Fruit fly (Drosophila melanogaster) whole organism, embryonic: Measurements from ENCODE around the gene CG5850.
A peak's percentile ranks its signal among the peaks of the same experiment; 100 is the strongest.

Experiments
- CG10321 ChIP-seq: fragments of 200-800 bp; sonication (Bioruptor generic); IDR thresholded peaks from 2 replicates; pipeline ENCODE4 v1.3.6; 2022; ENCODE audit warnings: missing biosample characterization, missing genetic modification characterization
- CG11085 ChIP-seq: fragments of 200-800 bp; sonication (Bioruptor generic); IDR thresholded peaks from 2 replicates; pipeline ENCODE4 v1.3.6; 2022; ENCODE audit warnings: missing biosample characterization, missing genetic modification characterization
- CG11398 ChIP-seq: fragments of 200-800 bp; sonication (Bioruptor generic); optimal IDR thresholded peaks from 2 replicates; lab custom pipeline; 2016; ENCODE audit warnings: missing biosample characterization, missing genetic modification characterization
- CG14667 ChIP-seq: fragments of 200-800 bp; sonication (Bioruptor generic); IDR thresholded peaks from 2 replicates; pipeline ENCODE4 v1.3.6; 2022; ENCODE audit warnings: missing biosample characterization, missing genetic modification characterization
- CG16863 ChIP-seq: fragments of 200-800 bp; sonication (Bioruptor generic); optimal IDR thresholded peaks from 3 replicates; lab custom pipeline; 2016; ENCODE audit warnings: missing biosample characterization, missing genetic modification characterization
- CG30020 ChIP-seq: fragments of 200-800 bp; optimal IDR thresholded peaks from 2 replicates; lab custom pipeline; 2019; ENCODE audit warnings: missing biosample characterization, mild to moderate bottlenecking, missing genetic modification characterization, moderate library complexity
- CG30403 ChIP-seq: fragments of 200-800 bp; sonication (Bioruptor generic); optimal IDR thresholded peaks from 3 replicates; lab custom pipeline; 2016; ENCODE audit warnings: missing biosample characterization, missing genetic modification characterization
- CG34376 ChIP-seq: fragments of 200-800 bp; sonication (Bioruptor generic); optimal IDR thresholded peaks from 2 replicates; lab custom pipeline; 2018; ENCODE audit warnings: missing biosample characterization, mild to moderate bottlenecking, missing genetic modification characterization
- CG4730 ChIP-seq: fragments of 200-800 bp; sonication (Bioruptor generic); IDR thresholded peaks from 2 replicates; pipeline ENCODE4 v1.3.6; 2022; ENCODE audit warnings: missing biosample characterization, missing genetic modification characterization
- CG5245 ChIP-seq: fragments of 200-800 bp; sonication (Bioruptor generic); optimal IDR thresholded peaks from 3 replicates; lab custom pipeline; 2016; ENCODE audit warnings: missing biosample characterization, missing genetic modification characterization
- CG6175 ChIP-seq: fragments of 200-800 bp; sonication (Bioruptor generic); IDR thresholded peaks from 3 replicates; pipeline ENCODE4 v1.3.6; 2022; ENCODE audit warnings: missing biosample characterization, missing genetic modification characterization
- CG6254 ChIP-seq: fragments of 200-800 bp; sonication (Bioruptor generic); optimal IDR thresholded peaks from 3 replicates; lab custom pipeline; 2017; ENCODE audit warnings: mild to moderate bottlenecking, missing biosample characterization, missing genetic modification reagents, missing genetic modification characterization
- CG6854 ChIP-seq: fragments of 200-800 bp; sonication (Bioruptor generic); optimal IDR thresholded peaks from 3 replicates; lab custom pipeline; 2017; ENCODE audit warnings: missing biosample characterization, mild to moderate bottlenecking, missing genetic modification characterization
- CG8944 ChIP-seq: fragments of 200-800 bp; sonication (Bioruptor generic); optimal IDR thresholded peaks from 3 replicates; lab custom pipeline; 2016; ENCODE audit warnings: missing biosample characterization, missing genetic modification characterization
- CG9215 ChIP-seq: fragments of 200-800 bp; sonication (Bioruptor generic); IDR thresholded peaks from 2 replicates; pipeline ENCODE4 v1.3.6; 2022; ENCODE audit warnings: missing biosample characterization, missing genetic modification characterization
- CG9876 ChIP-seq: fragments of 200-800 bp; sonication (Bioruptor generic); optimal IDR thresholded peaks from 2 replicates; lab custom pipeline; 2016; ENCODE audit warnings: missing biosample characterization, missing genetic modification characterization
- Chrac-16 ChIP-seq: fragments of 200-800 bp; sonication (Bioruptor generic); optimal IDR thresholded peaks from 3 replicates; lab custom pipeline; 2016; ENCODE audit warnings: missing biosample characterization, missing genetic modification characterization
- Gug ChIP-seq: fragments of 200-800 bp; sonication (Bioruptor generic); IDR thresholded peaks from 4 replicates; pipeline ENCODE4 v1.3.6; 2022; ENCODE audit warnings: missing biosample characterization, missing genetic modification characterization
- HLHmδ ChIP-seq: fragments of 200-800 bp; sonication (Bioruptor generic); optimal IDR thresholded peaks from 2 replicates; lab custom pipeline; 2018; ENCODE audit warnings: missing biosample characterization, mild to moderate bottlenecking, missing genetic modification characterization, moderate library complexity
- Hey ChIP-seq: fragments of 200-800 bp; sonication (Bioruptor generic); optimal IDR thresholded peaks from 3 replicates; lab custom pipeline; 2018; ENCODE audit warnings: missing biosample characterization, mild to moderate bottlenecking, missing genetic modification characterization
- HmgD ChIP-seq: fragments of 200-800 bp; sonication (Bioruptor generic); optimal IDR thresholded peaks from 3 replicates; lab custom pipeline; 2016; ENCODE audit warnings: missing biosample characterization, missing genetic modification characterization
- Hr3 ChIP-seq: fragments of 200-800 bp; sonication (Bioruptor generic); optimal IDR thresholded peaks from 3 replicates; lab custom pipeline; 2016; ENCODE audit warnings: missing biosample characterization, missing genetic modification characterization
- Hr39 ChIP-seq: fragments of >200 bp; optimal IDR thresholded peaks from 2 replicates; lab custom pipeline; 2017
- Hr78 ChIP-seq, 2 experiments: fragments of 200-800 bp in 1 of 2; fragments of >200 bp in 1 of 2; sonication (Bioruptor generic) in 1 of 2; optimal IDR thresholded peaks; 2 replicates each; lab custom pipeline; 2017 to 2019; ENCODE audit warnings: missing biosample characterization in 2 of 2, missing genetic modification characterization in 2 of 2, mild to moderate bottlenecking in 1 of 2, moderate library complexity in 1 of 2
- Kr ChIP-seq: fragments of 200-800 bp; sonication (Bioruptor generic); optimal IDR thresholded peaks from 2 replicates; lab custom pipeline; 2017; ENCODE audit warnings: missing biosample characterization, mild to moderate bottlenecking, missing genetic modification characterization
- Max ChIP-seq: fragments of 200-800 bp; sonication (Bioruptor generic); optimal IDR thresholded peaks from 2 replicates; lab custom pipeline; 2016; ENCODE audit warnings: missing biosample characterization, mild to moderate bottlenecking, missing genetic modification characterization
- NC2α ChIP-seq: fragments of 200-800 bp; sonication (Bioruptor generic); optimal IDR thresholded peaks from 2 replicates; lab custom pipeline; 2016; ENCODE audit warnings: missing biosample characterization, missing genetic modification characterization
- NfI ChIP-seq: fragments of 200-800 bp; sonication (Bioruptor generic); optimal IDR thresholded peaks from 3 replicates; lab custom pipeline; 2018; ENCODE audit warnings: missing biosample characterization, mild to moderate bottlenecking, missing genetic modification characterization, moderate library complexity
- Pdp1 ChIP-seq, 2 experiments: fragments of 200-800 bp; sonication (Bioruptor generic); optimal IDR thresholded peaks; 3 replicates each; lab custom pipeline; 2016; ENCODE audit warnings: missing biosample characterization in 2 of 2, missing genetic modification characterization in 2 of 2, mild to moderate bottlenecking in 1 of 2, moderate library complexity in 1 of 2
- Sox102F ChIP-seq: fragments of 200-800 bp; sonication (Bioruptor generic); optimal IDR thresholded peaks from 2 replicates; lab custom pipeline; 2018; ENCODE audit warnings: missing biosample characterization, mild to moderate bottlenecking, missing genetic modification characterization, moderate library complexity
- az2 ChIP-seq: fragments of 200-800 bp; sonication (Bioruptor generic); optimal IDR thresholded peaks from 3 replicates; lab custom pipeline; 2016; ENCODE audit warnings: missing biosample characterization, missing genetic modification characterization
- chm ChIP-seq: fragments of 200-800 bp; sonication (Bioruptor generic); IDR thresholded peaks from 2 replicates; pipeline ENCODE4 v1.3.6; 2022; ENCODE audit warnings: missing biosample characterization, missing genetic modification characterization
- ci ChIP-seq: fragments of 200-800 bp; sonication (Bioruptor generic); IDR thresholded peaks from 3 replicates; pipeline ENCODE4 v1.3.6; 2022; ENCODE audit warnings: missing biosample characterization, missing genetic modification characterization
- dmrt11E ChIP-seq: fragments of 200-800 bp; sonication (Bioruptor generic); optimal IDR thresholded peaks from 3 replicates; lab custom pipeline; 2018; ENCODE audit warnings: missing biosample characterization, mild to moderate bottlenecking, missing genetic modification characterization, moderate library complexity
- fd96Cb ChIP-seq: fragments of 200-800 bp; sonication (Bioruptor generic); optimal IDR thresholded peaks from 2 replicates; lab custom pipeline; 2018; ENCODE audit warnings: missing biosample characterization, mild to moderate bottlenecking, missing genetic modification characterization, moderate library complexity
- gcm ChIP-seq: fragments of 200-800 bp; sonication (Bioruptor generic); optimal IDR thresholded peaks from 2 replicates; lab custom pipeline; 2019; ENCODE audit warnings: missing biosample characterization, mild to moderate bottlenecking, missing genetic modification characterization, moderate library complexity
- kni ChIP-seq: fragments of 200-800 bp; sonication (Bioruptor generic); optimal IDR thresholded peaks from 3 replicates; lab custom pipeline; 2017; ENCODE audit warnings: mild to moderate bottlenecking, missing biosample characterization, missing genetic modification reagents, missing genetic modification characterization
- lbe ChIP-seq: fragments of 200-800 bp; sonication (Bioruptor generic); optimal IDR thresholded peaks from 2 replicates; lab custom pipeline; 2016; ENCODE audit warnings: missing biosample characterization, mild to moderate bottlenecking, missing genetic modification characterization
- nerfin-1 ChIP-seq: fragments of 200-800 bp; sonication (Bioruptor generic); optimal IDR thresholded peaks from 3 replicates; lab custom pipeline; 2019; ENCODE audit warnings: missing biosample characterization, mild to moderate bottlenecking, missing genetic modification characterization, moderate library complexity
- pan ChIP-seq, 4 experiments: fragments of >200 bp in 3 of 4; fragments of 200-800 bp in 1 of 4; sonication (Bioruptor generic) in 1 of 4; optimal IDR thresholded peaks in 3 of 4; IDR thresholded peaks in 1 of 4; 2 replicates each; pipeline versions ENCODE4 v1.3.6 to Lab custom; 2017 to 2022; ENCODE audit warnings: missing biosample characterization in 2 of 4, missing genetic modification characterization in 2 of 4, mixed read lengths in 1 of 4
- pnt ChIP-seq: fragments of 200-800 bp; sonication (Bioruptor generic); optimal IDR thresholded peaks from 3 replicates; lab custom pipeline; 2016; ENCODE audit warnings: missing biosample characterization, missing genetic modification characterization
- rib ChIP-seq: fragments of 200-800 bp; sonication (Bioruptor generic); IDR thresholded peaks from 2 replicates; pipeline ENCODE4 v1.3.6; 2022; ENCODE audit warnings: missing biosample characterization, missing genetic modification characterization
- run ChIP-seq: fragments of 200-800 bp; sonication (Bioruptor generic); optimal IDR thresholded peaks from 3 replicates; lab custom pipeline; 2018; ENCODE audit warnings: missing biosample characterization, mild to moderate bottlenecking, missing genetic modification characterization
- sens-2 ChIP-seq: fragments of 200-800 bp; sonication (Bioruptor generic); IDR thresholded peaks from 2 replicates; pipeline ENCODE4 v1.3.6; 2022; ENCODE audit warnings: missing biosample characterization, missing genetic modification characterization
- sna ChIP-seq: fragments of 200-800 bp; sonication (Bioruptor generic); IDR thresholded peaks from 2 replicates; pipeline ENCODE4 v1.3.6; 2022; ENCODE audit warnings: missing biosample characterization, missing genetic modification characterization; ENCODE audit not compliant: partially characterized antibody
- sob ChIP-seq: fragments of 200-800 bp; sonication (Bioruptor generic); IDR thresholded peaks from 2 replicates; pipeline ENCODE4 v1.3.6; 2022; ENCODE audit warnings: missing biosample characterization, missing genetic modification characterization
- tio ChIP-seq: fragments of 200-800 bp; sonication (Bioruptor generic); optimal IDR thresholded peaks from 2 replicates; lab custom pipeline; 2017; ENCODE audit warnings: missing biosample characterization, missing genetic modification characterization, inconsistent platforms
- toy ChIP-seq: fragments of 200-800 bp; sonication (Bioruptor generic); IDR thresholded peaks from 2 replicates; pipeline ENCODE4 v1.3.6; 2022; ENCODE audit warnings: missing biosample characterization, missing genetic modification characterization
- trh ChIP-seq: fragments of 200-800 bp; sonication (Bioruptor generic); optimal IDR thresholded peaks from 2 replicates; lab custom pipeline; 2016; ENCODE audit warnings: missing biosample characterization, missing genetic modification characterization
- ttk ChIP-seq: fragments of 200-800 bp; sonication (Bioruptor generic); IDR thresholded peaks from 2 replicates; pipeline ENCODE4 v2.1.2; 2022; ENCODE audit warnings: missing biosample characterization, missing genetic modification characterization

CG5850 gene

DNA sequence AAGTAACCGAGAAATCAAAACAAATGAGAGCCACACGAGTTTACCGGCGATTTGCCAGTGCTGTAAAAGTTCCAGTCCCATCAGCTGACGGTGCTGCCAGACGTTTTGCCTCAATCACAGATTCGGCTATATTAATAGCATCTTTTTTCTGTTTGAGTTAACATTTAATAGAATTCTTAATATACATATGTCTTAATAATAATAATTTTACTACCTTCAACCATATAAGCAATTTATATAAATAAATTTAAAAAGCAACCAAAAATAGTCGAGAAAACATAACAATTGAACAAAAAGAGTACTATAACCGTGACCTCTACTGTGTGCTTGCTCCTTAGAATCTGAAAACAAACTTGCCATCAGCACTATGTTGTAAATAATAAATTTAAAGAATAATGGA, 9.6 kb downstream of the CG5850 start, which contains the start of the genes CG13126 and CG4709 (continued):
- peak; percentile 93 for TF ChIP-seq gcm (GFP tag; lab: Kevin White, UChicago)
- peak; percentile 46 for TF ChIP-seq trh
- peak; percentile 24 for TF ChIP-seq CG16863
- TF ChIP-seq CG9215 (GFP tag; lab: Robert Waterston, UW), result peak; percentile 85
- peak; percentile 85 for TF ChIP-seq Chrac-16
- TF ChIP-seq fd96Cb, result peak; percentile 91
- TF ChIP-seq CG5245 (GFP tag; lab: Kevin White, UChicago), result peak; percentile 77
- TF ChIP-seq CG11398 (GFP tag; lab: Kevin White, UChicago), result no peak
- no peak for TF ChIP-seq pan (optimal IDR thresholded peaks at IDR 0.05; lab: Kevin White, UChicago)
- peak in 1 of 2 experiments; percentile 94 for TF ChIP-seq pan (GFP tag; optimal IDR thresholded peaks at IDR 0.05 in 1 of 2, IDR thresholded peaks at IDR 0.05 in 1 of 2)
- peak; percentile 91 for TF ChIP-seq sob (GFP tag; lab: Robert Waterston, UW)
- TF ChIP-seq Hr78 (GFP tag; optimal IDR thresholded peaks at IDR 0.05; lab: Kevin White, UChicago), result peak in 1 of 2 experiments; percentile 83
- TF ChIP-seq CG8944, result peak; percentile 30
- peak; percentile 92 for TF ChIP-seq CG6254 (GFP tag; lab: Kevin White, UChicago)
- TF ChIP-seq NC2α (GFP tag; lab: Kevin White, UChicago), result no peak
- peak; percentile 94 for TF ChIP-seq dmrt11E (tag; lab: Kevin White, UChicago)
- peak; percentile 58 for TF ChIP-seq CG10321
- TF ChIP-seq Kr (GFP tag; lab: Kevin White, UChicago), result no peak
- peak; percentile 72 for TF ChIP-seq CG34376 (GFP tag; lab: Kevin White, UChicago)
- no peak for TF ChIP-seq Hey
- TF ChIP-seq az2 (GFP tag; lab: Kevin White, UChicago), result peak; percentile 92
- peak; percentile 88 for TF ChIP-seq run (tag; lab: Kevin White, UChicago)
- peak; percentile 71; the same call in 1 of the 2 replicates for TF ChIP-seq rib (GFP tag; lab: Robert Waterston, UW)
- no peak for TF ChIP-seq CG9876
- peak; percentile 89 for TF ChIP-seq ttk
- TF ChIP-seq ci, result peak; percentile 86
- peak; percentile 87 for TF ChIP-seq CG6854
- 0 out of 2 replicates have a peak, but pooled peaks have one; percentile 45 for TF ChIP-seq toy (GFP tag; lab: Robert Waterston, UW)
- peak; percentile 25 to 71 for TF ChIP-seq Pdp1 (GFP tag; optimal IDR thresholded peaks at IDR 0.05; lab: Kevin White, UChicago)
- TF ChIP-seq Max, result peak; percentile 92
- TF ChIP-seq NfI, result peak; percentile 87
- TF ChIP-seq sens-2, result peak; percentile 67; the same call in 1 of the 2 replicates
- TF ChIP-seq Gug (GFP tag; lab: Robert Waterston, UW), result peak; percentile 48; the same call in 2 of the 4 replicates
- TF ChIP-seq chm (GFP tag; lab: Robert Waterston, UW), result peak; percentile 33; the same call in 1 of the 2 replicates
- no peak for TF ChIP-seq sna (GFP tag; lab: Robert Waterston, UW)
- TF ChIP-seq nerfin-1 (tag; lab: Kevin White, UChicago), result peak; percentile 92
- TF ChIP-seq CG30020 (tag; lab: Kevin White, UChicago), result peak; percentile 78
- TF ChIP-seq Hr3, result peak; percentile 89
- peak; percentile 89 for TF ChIP-seq lbe (GFP tag; lab: Kevin White, UChicago)
- TF ChIP-seq HmgD (GFP tag; lab: Kevin White, UChicago), result no peak
- TF ChIP-seq CG30403 (GFP tag; lab: Kevin White, UChicago), result peak; percentile 92
- no peak for TF ChIP-seq Hr39
- TF ChIP-seq CG11085 (GFP tag; lab: Robert Waterston, UW), result peak; percentile 77
- peak; percentile 91 for TF ChIP-seq Sox102F (GFP tag; lab: Kevin White, UChicago)
- TF ChIP-seq CG4730 (GFP tag; lab: Robert Waterston, UW), result peak; percentile 86
- peak; percentile 45; the same call in 1 of the 3 replicates for TF ChIP-seq CG6175 (GFP tag; lab: Robert Waterston, UW)
- TF ChIP-seq kni (GFP tag; lab: Kevin White, UChicago), result no peak
- peak; percentile 33 for TF ChIP-seq pnt (GFP tag; lab: Kevin White, UChicago)
- TF ChIP-seq tio, result peak; percentile 78
- no peak for TF ChIP-seq HLHmδ (GFP tag; lab: Kevin White, UChicago)
- TF ChIP-seq CG14667 (GFP tag; lab: Robert Waterston, UW), result peak; percentile 84
